Worm (Caenorhabditis elegans): ENCODE results near the gene str-173.

DNA sequence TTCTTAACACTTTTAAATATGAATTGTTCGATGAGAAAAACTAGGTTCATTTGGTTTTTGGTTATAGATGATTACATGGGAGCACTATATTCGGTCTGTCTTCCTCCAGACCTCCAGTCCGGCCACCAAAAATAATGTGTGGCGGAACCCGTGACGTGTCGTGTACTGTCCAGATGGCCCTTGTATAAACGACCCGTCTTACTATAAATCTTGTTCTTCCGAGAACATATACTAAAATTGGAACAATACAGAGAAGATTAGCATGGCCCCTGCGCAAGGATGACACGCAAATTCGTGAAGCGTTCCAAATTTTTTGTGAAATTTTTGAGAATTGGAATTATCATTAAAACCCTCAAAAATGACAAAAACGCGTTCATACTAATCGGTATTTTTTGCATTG is 5.0 kb downstream of the str-173 start:
- TF ChIP-seq W03F9.2 (tag; optimal IDR thresholded peaks at IDR 0.05) (no peak), dao-5 (tag; optimal IDR thresholded peaks at IDR 0.05) (no peak), him-1 (tag; optimal IDR thresholded peaks at IDR 0.05) (no peak)

Measured in whole organism, L4/young adult.